Fruit fly (Drosophila melanogaster): ENCODE results near the gene obst-I.

Gene obst-I

dm6 chr3L:2282506-2282905 is 14.8 kb downstream of the obst-I start, which contains the start of gene MsR2:
Gene MsR2 (plus strand): TSS chr3L:2282883.
- TF ChIP-seq Fer2 (tag; optimal IDR thresholded peaks at IDR 0.05) (no peak), CG10431 (GFP tag; optimal IDR thresholded peaks at IDR 0.05) (no peak), slp2 (GFP tag; optimal IDR thresholded peaks at IDR 0.05) (no peak), abd-A (tag; optimal IDR thresholded peaks at IDR 0.05) (peak; percentile 4), Hr3 (GFP tag; optimal IDR thresholded peaks at IDR 0.05) (no peak), CG16863 (GFP tag; optimal IDR thresholded peaks at IDR 0.05) (no peak), CG18599 (GFP tag; optimal IDR thresholded peaks at IDR 0.05) (no peak), Deaf1 (tag; optimal IDR thresholded peaks at IDR 0.05) (peak; percentile 88), Trl (optimal IDR thresholded peaks at IDR 0.05) (peak; percentile 4 to 38), Trl (GFP tag; optimal IDR thresholded peaks at IDR 0.05) (no peak), sd (tag; optimal IDR thresholded peaks at IDR 0.05) (no peak), Adf1 (GFP tag; IDR thresholded peaks at IDR 0.05) (peak; percentile 88), CG13287 (GFP tag; IDR thresholded peaks at IDR 0.05; ENCODE audit: partially characterized antibody) (peak; percentile 17; the same call in 1 of the 2 replicates), ash1 (GFP tag; optimal IDR thresholded peaks at IDR 0.05) (no peak), CG33213 (GFP tag; optimal IDR thresholded peaks at IDR 0.05) (no peak), crp (GFP tag; optimal IDR thresholded peaks at IDR 0.05) (peak in 1 of 2 experiments; percentile 69), CG2120 (GFP tag; optimal IDR thresholded peaks at IDR 0.05) (no peak), chinmo (GFP tag; IDR thresholded peaks at IDR 0.05; ENCODE audit: partially characterized antibody) (0 out of 4 replicates have a peak, but pooled peaks have one; percentile 51), Sry-δ (GFP tag; optimal IDR thresholded peaks at IDR 0.05) (no peak), unc-4 (GFP tag; IDR thresholded peaks at IDR 0.05; ENCODE audit: partially characterized antibody) (0 out of 2 replicates have a peak, but pooled peaks have one; percentile 29), pita (GFP tag; optimal IDR thresholded peaks at IDR 0.05) (no peak), CG1602 (GFP tag; optimal IDR thresholded peaks at IDR 0.05) (no peak), CG34376 (GFP tag; optimal IDR thresholded peaks at IDR 0.05) (no peak), trh (GFP tag; optimal IDR thresholded peaks at IDR 0.05) (no peak), scrt (GFP tag; optimal IDR thresholded peaks at IDR 0.05) (peak; percentile 100), CG9437 (GFP tag; optimal IDR thresholded peaks at IDR 0.05) (no peak), CG31224 (GFP tag; IDR thresholded peaks at IDR 0.05) (peak; percentile 99), CG14667 (GFP tag; IDR thresholded peaks at IDR 0.05) (no peak), row (GFP tag; IDR thresholded peaks at IDR 0.05) (no peak)

All from whole organism, embryonic.